Worm (Caenorhabditis elegans) whole organism, late embryonic: ENCODE results near the gene srg-42.

Experiments
- ceh-14 ChIP-seq: sonication (generic microtip); optimal IDR thresholded peaks from 2 replicates; lab custom pipeline; 2016; ENCODE audit warnings: missing genotype, missing genetic modification characterization, missing compliant biosample characterization
- fkh-10 ChIP-seq: fragments of 150-350 bp; optimal IDR thresholded peaks from 2 replicates; lab custom pipeline; 2014; ENCODE audit warnings: missing biosample characterization, missing genetic modification reagents, missing genetic modification characterization
- hlh-30 ChIP-seq: sonication (generic microtip); optimal IDR thresholded peaks from 2 replicates; lab custom pipeline; 2017; ENCODE audit warnings: antibody characterized with exemption, missing genetic modification characterization, missing compliant biosample characterization; ENCODE audit not compliant: insufficient read depth
- madf-2 ChIP-seq: sonication (generic microtip); optimal IDR thresholded peaks from 2 replicates; lab custom pipeline; 2017; ENCODE audit warnings: missing genetic modification characterization, missing compliant biosample characterization

DNA sequence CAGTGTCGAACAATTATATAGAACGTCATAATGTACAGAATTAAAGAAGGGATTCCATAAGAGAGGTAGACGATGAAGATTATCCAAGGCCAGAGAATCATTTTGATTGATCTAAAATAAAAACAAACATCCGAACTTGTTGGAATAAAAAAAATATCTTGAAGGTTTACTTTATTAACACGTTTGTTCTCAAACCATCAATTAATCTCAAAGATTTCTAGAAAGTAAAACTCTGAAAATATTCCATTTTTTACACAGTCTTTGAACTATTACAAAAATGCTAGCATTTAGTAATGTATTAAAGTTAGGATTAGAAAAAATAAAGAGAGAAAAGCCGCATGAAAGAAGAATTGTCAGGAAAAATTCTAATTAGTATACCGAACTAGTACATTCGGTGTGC lies 6.6 kb upstream of the srg-42 start, which contains the start of gene srg-40:
- TF ChIP-seq madf-2 = no peak
- no peak for TF ChIP-seq hlh-30 (tag; lab: Kevin White, UChicago)
- TF ChIP-seq fkh-10 (GFP tag; lab: Kevin White, UChicago) = no peak
- no peak for TF ChIP-seq ceh-14
